Comparison of ENCODE assay signal across 4 worm cellular contexts in genomic region chrX:14753514-14754076, ce11.
TF ChIP-seq lines count a peak whose summit lies in the region.

Gene sucl-1, plus strand, starts transcription at chrX:14754026.

TF ChIP-seq in whole organism, L2 larva, 48 proteins besides CTCF, POLR2A, EP300 and RAD21 (continues in another document):
- TF ChIP-seq nhr-237 (tag; optimal IDR thresholded peaks at IDR 0.05; lab: Kevin White, UChicago) (no peak), F13H6.1 (tag; optimal IDR thresholded peaks at IDR 0.05; lab: Kevin White, UChicago) (peak; percentile 90), mbf-1 (tag; optimal IDR thresholded peaks at IDR 0.05; lab: Kevin White, UChicago) (no peak), crh-2 (tag; optimal IDR thresholded peaks at IDR 0.05; lab: Kevin White, UChicago) (peak; percentile 92), egl-27 (tag; optimal IDR thresholded peaks at IDR 0.05; lab: Kevin White, UChicago) (peak; percentile 27), nhr-6 (tag; optimal IDR thresholded peaks at IDR 0.05; lab: Kevin White, UChicago) (peak; percentile 39), lsy-2 (tag; optimal IDR thresholded peaks at IDR 0.05; lab: Kevin White, UChicago) (peak; percentile 45 to 82), skn-1 (tag; optimal IDR thresholded peaks at IDR 0.05; lab: Kevin White, UChicago) (no peak), nhr-11 (tag; optimal IDR thresholded peaks at IDR 0.05; lab: Kevin White, UChicago) (no peak), mab-5 (tag; optimal IDR thresholded peaks at IDR 0.05; lab: Kevin White, UChicago) (peak; percentile 76), lin-13 (GFP tag; optimal IDR thresholded peaks at IDR 0.05; lab: Kevin White, UChicago) (peak; percentile 71), nhr-25 (tag; optimal IDR thresholded peaks at IDR 0.05; lab: Kevin White, UChicago) (peak; percentile 86), unc-39 (tag; optimal IDR thresholded peaks at IDR 0.05; lab: Kevin White, UChicago) (no peak), alr-1 (tag; optimal IDR thresholded peaks at IDR 0.05; lab: Kevin White, UChicago) (no peak), lin-11 (tag; optimal IDR thresholded peaks at IDR 0.05; lab: Kevin White, UChicago) (peak; percentile 64), ama-1 (optimal IDR thresholded peaks at IDR 0.05; lab: Kevin White, UChicago) (no peak), fos-1 (tag; optimal IDR thresholded peaks at IDR 0.05; lab: Kevin White, UChicago) (peak; percentile 92), Y55F3AM.14 (GFP tag; optimal IDR thresholded peaks at IDR 0.05; lab: Kevin White, UChicago) (peak; percentile 68), nhr-77 (tag; optimal IDR thresholded peaks at IDR 0.05; lab: Kevin White, UChicago) (no peak), ztf-4 (tag; optimal IDR thresholded peaks at IDR 0.05; lab: Kevin White, UChicago) (peak; percentile 48), nhr-23 (tag; optimal IDR thresholded peaks at IDR 0.05; lab: Kevin White, UChicago) (no peak), nhr-10 (tag; optimal IDR thresholded peaks at IDR 0.05; lab: Kevin White, UChicago) (no peak), sem-4 (tag; optimal IDR thresholded peaks at IDR 0.05; lab: Kevin White, UChicago) (peak; percentile 78)

TF ChIP-seq in whole organism, L4 larva, 104 proteins besides CTCF, POLR2A, EP300 and RAD21 (continues in another document):
- peak; percentile 96 for TF ChIP-seq mep-1 (tag; optimal IDR thresholded peaks at IDR 0.05; lab: Kevin White, UChicago)
- TF ChIP-seq unc-39 (tag; optimal IDR thresholded peaks at IDR 0.05; lab: Kevin White, UChicago), result no peak
- no peak for TF ChIP-seq Y48G9A.11 (GFP tag; IDR thresholded peaks at IDR 0.05; lab: Robert Waterston, UW)
- no peak for TF ChIP-seq lin-29 (GFP tag; IDR thresholded peaks at IDR 0.05; lab: Robert Waterston, UW)
- TF ChIP-seq nhr-237 (tag; optimal IDR thresholded peaks at IDR 0.05; lab: Kevin White, UChicago), result peak; percentile 11
- no peak for TF ChIP-seq madf-5 (GFP tag; IDR thresholded peaks at IDR 0.05; lab: Robert Waterston, UW)
- peak; percentile 100 for TF ChIP-seq aha-1 (tag; lab: Kevin White, UChicago)
- TF ChIP-seq pha-4 (GFP tag; IDR thresholded peaks at IDR 0.05; lab: Robert Waterston, UW), result peak; percentile 51; the same call in 1 of the 2 replicates
- peak; percentile 63 for TF ChIP-seq pha-4 (tag; optimal IDR thresholded peaks at IDR 0.05; lab: Kevin White, UChicago)
- no peak for TF ChIP-seq Y5F2A.4 (GFP tag; optimal IDR thresholded peaks at IDR 0.05; lab: Kevin White, UChicago)
- no peak for TF ChIP-seq F10B5.3 (tag; optimal IDR thresholded peaks at IDR 0.05; lab: Kevin White, UChicago)
- TF ChIP-seq dmd-9 (GFP tag; IDR thresholded peaks at IDR 0.05; lab: Robert Waterston, UW), result no peak
- no peak for TF ChIP-seq ceh-62 (tag; optimal IDR thresholded peaks at IDR 0.05; lab: Kevin White, UChicago)
- peak; percentile 84 for TF ChIP-seq mes-2 (tag; optimal IDR thresholded peaks at IDR 0.05; lab: Kevin White, UChicago; ENCODE audit: poor library complexity, severe bottlenecking)
- TF ChIP-seq T26A8.4 (GFP tag; IDR thresholded peaks at IDR 0.05; lab: Robert Waterston, UW), result peak; percentile 69; the same call in 1 of the 2 replicates
- TF ChIP-seq tag-97 (GFP tag; IDR thresholded peaks at IDR 0.05; lab: Robert Waterston, UW), result no peak
- TF ChIP-seq cey-2 (tag; optimal IDR thresholded peaks at IDR 0.05; lab: Kevin White, UChicago; ENCODE audit: borderline replicate concordance, insufficient read depth), result no peak
- TF ChIP-seq F37D6.2 (tag; optimal IDR thresholded peaks at IDR 0.05; lab: Kevin White, UChicago), result peak; percentile 23
- peak; percentile 69 for TF ChIP-seq nhr-102 (tag; optimal IDR thresholded peaks at IDR 0.05; lab: Kevin White, UChicago)
- TF ChIP-seq madf-9 (GFP tag; conservative IDR thresholded peaks at IDR 0.05; lab: Robert Waterston, UW), result no peak; the same call in 1 of the 2 replicates
- TF ChIP-seq nhr-6 (tag; optimal IDR thresholded peaks at IDR 0.05; lab: Kevin White, UChicago), result peak; percentile 95
- peak; percentile 87 for TF ChIP-seq dmd-6 (GFP tag; IDR thresholded peaks at IDR 0.05; lab: Robert Waterston, UW)
- TF ChIP-seq ceh-32 (tag; optimal IDR thresholded peaks at IDR 0.05; lab: Kevin White, UChicago; ENCODE audit: poor library complexity), result peak; percentile 7

TF ChIP-seq in whole organism, late embryonic, 69 proteins besides CTCF, POLR2A, EP300 and RAD21 (continues in another document):
- TF ChIP-seq dmd-4 (tag; optimal IDR thresholded peaks at IDR 0.05; lab: Kevin White, UChicago; ENCODE audit: borderline replicate concordance) (no peak), gmeb-2 (tag; optimal IDR thresholded peaks at IDR 0.05; lab: Kevin White, UChicago) (no peak), syd-9 (tag; optimal IDR thresholded peaks at IDR 0.05; lab: Kevin White, UChicago) (peak; percentile 76), elt-2 (tag; optimal IDR thresholded peaks at IDR 0.05; lab: Kevin White, UChicago) (peak; percentile 64), ttx-3 (tag; optimal IDR thresholded peaks at IDR 0.05; lab: Kevin White, UChicago) (no peak), sox-2 (GFP tag; IDR thresholded peaks at IDR 0.05; lab: Robert Waterston, UW) (no peak), fkh-6 (tag; optimal IDR thresholded peaks at IDR 0.05; lab: Kevin White, UChicago) (peak; percentile 10), ceh-34 (tag; optimal IDR thresholded peaks at IDR 0.05; lab: Kevin White, UChicago) (peak; percentile 82), zip-5 (tag; optimal IDR thresholded peaks at IDR 0.05; lab: Kevin White, UChicago) (no peak), ceh-2 (tag; optimal IDR thresholded peaks at IDR 0.05; lab: Kevin White, UChicago) (no peak), ceh-24 (tag; optimal IDR thresholded peaks at IDR 0.05; lab: Kevin White, UChicago) (no peak), hlh-15 (tag; optimal IDR thresholded peaks at IDR 0.05; lab: Kevin White, UChicago) (no peak), ahr-1 (tag; optimal IDR thresholded peaks at IDR 0.05; lab: Kevin White, UChicago) (no peak), ref-2 (tag; optimal IDR thresholded peaks at IDR 0.05; lab: Kevin White, UChicago) (peak; percentile 45), ceh-45 (GFP tag; IDR thresholded peaks at IDR 0.05; lab: Robert Waterston, UW) (no peak), lim-6 (tag; optimal IDR thresholded peaks at IDR 0.05; lab: Kevin White, UChicago) (no peak), pha-4 (tag; optimal IDR thresholded peaks at IDR 0.05; lab: Kevin White, UChicago) (no peak), sox-4 (tag; optimal IDR thresholded peaks at IDR 0.05; lab: Kevin White, UChicago) (no peak), npax-4 (tag; optimal IDR thresholded peaks at IDR 0.05; lab: Kevin White, UChicago) (no peak), C08G9.2 (tag; optimal IDR thresholded peaks at IDR 0.05; lab: Kevin White, UChicago) (no peak), ets-4 (tag; optimal IDR thresholded peaks at IDR 0.05; lab: Kevin White, UChicago) (no peak), eyg-1 (tag; optimal IDR thresholded peaks at IDR 0.05; lab: Kevin White, UChicago) (no peak), elt-4 (tag; optimal IDR thresholded peaks at IDR 0.05; lab: Kevin White, UChicago) (no peak), ceh-19 (GFP tag; optimal IDR thresholded peaks at IDR 0.05; lab: Kevin White, UChicago) (no peak), C38D4.7 (GFP tag; optimal IDR thresholded peaks at IDR 0.05; lab: Kevin White, UChicago) (no peak), ceh-22 (tag; optimal IDR thresholded peaks at IDR 0.05; lab: Kevin White, UChicago) (peak; percentile 32), rnt-1 (tag; optimal IDR thresholded peaks at IDR 0.05; lab: Kevin White, UChicago) (peak; percentile 73)

TF ChIP-seq in whole organism, mixed stage, embryonic, 35 proteins besides CTCF, POLR2A, EP300 and RAD21:
- peak; percentile 18 for TF ChIP-seq ham-2 (GFP tag; optimal IDR thresholded peaks at IDR 0.05; lab: Kevin White, UChicago)
- peak; percentile 62 for TF ChIP-seq ces-1 (GFP tag; optimal IDR thresholded peaks at IDR 0.05; lab: Kevin White, UChicago)
- TF ChIP-seq hlh-1 (tag; optimal IDR thresholded peaks at IDR 0.05; lab: Kevin White, UChicago), result peak; percentile 58
- TF ChIP-seq ztf-11 (tag; optimal IDR thresholded peaks at IDR 0.05; lab: Kevin White, UChicago), result peak; percentile 43
- no peak for TF ChIP-seq flh-1 (GFP tag; optimal IDR thresholded peaks at IDR 0.05; lab: Kevin White, UChicago)
- TF ChIP-seq drap-1 (GFP tag; optimal IDR thresholded peaks at IDR 0.05; lab: Kevin White, UChicago), result peak; percentile 42
- TF ChIP-seq sptf-1 (tag; optimal IDR thresholded peaks at IDR 0.05; lab: Kevin White, UChicago), result no peak
- peak; percentile 83 for TF ChIP-seq mep-1 (tag; optimal IDR thresholded peaks at IDR 0.05; lab: Kevin White, UChicago)
- TF ChIP-seq ceh-39 (tag; optimal IDR thresholded peaks at IDR 0.05; lab: Kevin White, UChicago), result peak; percentile 66
- no peak for TF ChIP-seq nhr-76 (tag; optimal IDR thresholded peaks at IDR 0.05; lab: Kevin White, UChicago)
- TF ChIP-seq lin-32 (GFP tag; optimal IDR thresholded peaks at IDR 0.05; lab: Kevin White, UChicago), result no peak
- peak; percentile 51 for TF ChIP-seq M03D4.4 (tag; optimal IDR thresholded peaks at IDR 0.05; lab: Kevin White, UChicago)
- no peak for TF ChIP-seq nhr-12 (tag; optimal IDR thresholded peaks at IDR 0.05; lab: Kevin White, UChicago)
- no peak for TF ChIP-seq zip-8 (tag; optimal IDR thresholded peaks at IDR 0.05; lab: Kevin White, UChicago)
- TF ChIP-seq ceh-83 (GFP tag; optimal IDR thresholded peaks at IDR 0.05; lab: Kevin White, UChicago), result no peak
- TF ChIP-seq lin-13 (tag; optimal IDR thresholded peaks at IDR 0.05; lab: Kevin White, UChicago), result peak; percentile 57
- TF ChIP-seq tbx-8 (GFP tag; optimal IDR thresholded peaks at IDR 0.05; lab: Kevin White, UChicago), result no peak
- TF ChIP-seq unc-62 (GFP tag; optimal IDR thresholded peaks at IDR 0.05; lab: Kevin White, UChicago), result peak; percentile 43
- no peak for TF ChIP-seq mab-5 (tag; optimal IDR thresholded peaks at IDR 0.05; lab: Kevin White, UChicago)
- no peak for TF ChIP-seq elt-1 (tag; optimal IDR thresholded peaks at IDR 0.05; lab: Kevin White, UChicago; ENCODE audit: borderline replicate concordance, insufficient read depth)
- peak; percentile 31 for TF ChIP-seq cnd-1 (tag; optimal IDR thresholded peaks at IDR 0.05; lab: Kevin White, UChicago)
- peak; percentile 16 for TF ChIP-seq lsy-2 (tag; optimal IDR thresholded peaks at IDR 0.05; lab: Kevin White, UChicago)
- peak; percentile 86 for TF ChIP-seq mls-2 (tag; optimal IDR thresholded peaks at IDR 0.05; lab: Kevin White, UChicago)
- TF ChIP-seq ceh-43 (GFP tag; optimal IDR thresholded peaks at IDR 0.05; lab: Kevin White, UChicago), result no peak
- peak; percentile 64 for TF ChIP-seq unc-120 (tag; optimal IDR thresholded peaks at IDR 0.05; lab: Kevin White, UChicago; ENCODE audit: poor library complexity, severe bottlenecking)
- no peak for TF ChIP-seq bed-3 (GFP tag; optimal IDR thresholded peaks at IDR 0.05; lab: Kevin White, UChicago)
- no peak for TF ChIP-seq blmp-1 (tag; optimal IDR thresholded peaks at IDR 0.05; lab: Kevin White, UChicago)
- TF ChIP-seq pha-4 (tag; optimal IDR thresholded peaks at IDR 0.05; lab: Kevin White, UChicago), result peak; percentile 43
- peak; percentile 21 for TF ChIP-seq nhr-2 (tag; optimal IDR thresholded peaks at IDR 0.05; lab: Kevin White, UChicago)
